Worm (Caenorhabditis elegans) whole organism, midembryonic: ENCODE data around the gene F02C12.2.

Experiments
- T22C8.4 ChIP-seq: fragments of 200-800 bp; sonication (Bioruptor generic); IDR thresholded peaks from 2 replicates; pipeline ENCODE4 v1.3.6; 2022; ENCODE audit warnings: missing genetic modification characterization, missing compliant biosample characterization
- cog-1 ChIP-seq: sonication (generic microtip); optimal IDR thresholded peaks from 2 replicates; lab custom pipeline; 2016; ENCODE audit warnings: missing genetic modification characterization, missing compliant biosample characterization
- flt-1 ChIP-seq: fragments of 200-800 bp; sonication (Bioruptor generic); IDR thresholded peaks from 2 replicates; pipeline ENCODE4 v1.3.6; 2022; ENCODE audit warnings: missing genetic modification characterization, missing compliant biosample characterization
- klf-2 ChIP-seq: fragments of 200-800 bp; sonication (Bioruptor generic); conservative IDR thresholded peaks from 2 replicates; pipeline ENCODE4 v1.3.6; 2022; ENCODE audit warnings: missing genetic modification reagents, missing genetic modification characterization, missing compliant biosample characterization
- med-1 ChIP-seq: sonication (generic microtip); optimal IDR thresholded peaks from 2 replicates; lab custom pipeline; 2017; ENCODE audit warnings: missing genetic modification characterization, mild to moderate bottlenecking, missing compliant biosample characterization, antibody characterized with exemption, missing genetic modification reagents; ENCODE audit not compliant: insufficient read depth
- ref-1 ChIP-seq: fragments of 200-800 bp; sonication (Bioruptor generic); conservative IDR thresholded peaks from 2 replicates; pipeline ENCODE4 v1.3.6; 2022; ENCODE audit warnings: missing genetic modification reagents, missing genetic modification characterization, missing compliant biosample characterization
- tab-1 ChIP-seq: fragments of 200-800 bp; sonication (Bioruptor generic); IDR thresholded peaks from 2 replicates; pipeline ENCODE4 v1.3.6; 2022; ENCODE audit warnings: missing genetic modification characterization, missing compliant biosample characterization
- ztf-23 ChIP-seq: fragments of 200-800 bp; sonication (Bioruptor generic); IDR thresholded peaks from 2 replicates; pipeline ENCODE4 v1.3.6; 2022; ENCODE audit warnings: missing genetic modification reagents, missing genetic modification characterization, missing compliant biosample characterization
- ztf-29 ChIP-seq: fragments of 200-800 bp; sonication (Bioruptor generic); IDR thresholded peaks from 2 replicates; pipeline ENCODE4 v1.3.6; 2022; ENCODE audit warnings: missing genetic modification reagents, missing genetic modification characterization, missing compliant biosample characterization

The F02C12.2 gene

ce11 chrX:13376185-13376584 lies 22.9 kb downstream of the F02C12.2 start:
- TF ChIP-seq ref-1 (no peak), ztf-23 (GFP tag; lab: Robert Waterston, UW) (no peak), med-1 (GFP tag; lab: Kevin White, UChicago) (no peak), cog-1 (tag; lab: Kevin White, UChicago) (no peak), flt-1 (GFP tag; lab: Robert Waterston, UW) (no peak), tab-1 (no peak), T22C8.4 (no peak), klf-2 (GFP tag; lab: Robert Waterston, UW) (no peak), ztf-29 (GFP tag; lab: Robert Waterston, UW) (no peak)

ce11 chrX:13368283-13368682 lies 30.8 kb downstream of the F02C12.2 start:
- TF ChIP-seq klf-2 (GFP tag; lab: Robert Waterston, UW), result no peak
- TF ChIP-seq cog-1 (tag; lab: Kevin White, UChicago), result no peak
- TF ChIP-seq ref-1, result no peak
- TF ChIP-seq ztf-23 (GFP tag; lab: Robert Waterston, UW), result no peak
- TF ChIP-seq med-1 (GFP tag; lab: Kevin White, UChicago), result no peak
- TF ChIP-seq flt-1 (GFP tag; lab: Robert Waterston, UW), result no peak
- TF ChIP-seq ztf-29 (GFP tag; lab: Robert Waterston, UW), result no peak
- TF ChIP-seq tab-1, result no peak
- TF ChIP-seq T22C8.4, result no peak

- no peak for TF ChIP-seq ztf-29 (GFP tag; lab: Robert Waterston, UW)
- no peak for TF ChIP-seq flt-1 (GFP tag; lab: Robert Waterston, UW)
- no peak for TF ChIP-seq cog-1 (tag; lab: Kevin White, UChicago)
- no peak for TF ChIP-seq ref-1
- TF ChIP-seq T22C8.4, result no peak
- TF ChIP-seq ztf-23 (GFP tag; lab: Robert Waterston, UW), result no peak
- TF ChIP-seq tab-1, result no peak
- TF ChIP-seq med-1 (GFP tag; lab: Kevin White, UChicago), result no peak
- no peak for TF ChIP-seq klf-2 (GFP tag; lab: Robert Waterston, UW)
These were observed 32.2 kb downstream of the F02C12.2 start for ce11 chrX:13366955-13367354.

ce11 chrX:13364897-13365296 lies 34.2 kb downstream of the F02C12.2 start, which contains the start of gene C49F8.1:
Gene C49F8.1, minus strand, starts transcription at chrX:13364997.
- TF ChIP-seq ref-1 (no peak), cog-1 (tag; lab: Kevin White, UChicago) (no peak), tab-1 (no peak), klf-2 (GFP tag; lab: Robert Waterston, UW) (no peak), ztf-29 (GFP tag; lab: Robert Waterston, UW) (no peak), flt-1 (GFP tag; lab: Robert Waterston, UW) (no peak), T22C8.4 (no peak), ztf-23 (GFP tag; lab: Robert Waterston, UW) (no peak), med-1 (GFP tag; lab: Kevin White, UChicago) (no peak)

ce11 chrX:13362486-13362885 lies 36.6 kb downstream of the F02C12.2 start, which contains the start of gene C49F8.15:
Gene C49F8.15, minus strand, starts transcription at chrX:13362586.
- no peak for TF ChIP-seq ref-1

- no peak for TF ChIP-seq flt-1 (GFP tag; lab: Robert Waterston, UW)
- no peak for TF ChIP-seq tab-1
- TF ChIP-seq cog-1 (tag; lab: Kevin White, UChicago), result no peak
- no peak for TF ChIP-seq ref-1
- TF ChIP-seq ztf-29 (GFP tag; lab: Robert Waterston, UW), result no peak
- no peak for TF ChIP-seq T22C8.4
These were observed 38.5 kb downstream of the F02C12.2 start for ce11 chrX:13360632-13361031.

- no peak for TF ChIP-seq ztf-23 (GFP tag; lab: Robert Waterston, UW)
- no peak for TF ChIP-seq ztf-29 (GFP tag; lab: Robert Waterston, UW)
- no peak for TF ChIP-seq flt-1 (GFP tag; lab: Robert Waterston, UW)
- TF ChIP-seq med-1 (GFP tag; lab: Kevin White, UChicago), result no peak
- TF ChIP-seq tab-1, result no peak
- TF ChIP-seq klf-2 (GFP tag; lab: Robert Waterston, UW), result no peak
- TF ChIP-seq ref-1, result no peak
These were observed 39.3 kb downstream of the F02C12.2 start for ce11 chrX:13359800-13360199.

ce11 chrX:13358573-13358972 lies 40.5 kb downstream of the F02C12.2 start:
- TF ChIP-seq T22C8.4, result no peak
- TF ChIP-seq ztf-29 (GFP tag; lab: Robert Waterston, UW), result no peak
- no peak for TF ChIP-seq flt-1 (GFP tag; lab: Robert Waterston, UW)
- no peak for TF ChIP-seq klf-2 (GFP tag; lab: Robert Waterston, UW)
- TF ChIP-seq cog-1 (tag; lab: Kevin White, UChicago), result no peak
- TF ChIP-seq tab-1, result no peak
- TF ChIP-seq ztf-23 (GFP tag; lab: Robert Waterston, UW), result no peak
- no peak for TF ChIP-seq med-1 (GFP tag; lab: Kevin White, UChicago)
- TF ChIP-seq ref-1, result no peak

- no peak for TF ChIP-seq klf-2 (GFP tag; lab: Robert Waterston, UW)
- TF ChIP-seq ref-1, result no peak
- no peak for TF ChIP-seq flt-1 (GFP tag; lab: Robert Waterston, UW)
- no peak for TF ChIP-seq T22C8.4
- no peak for TF ChIP-seq cog-1 (tag; lab: Kevin White, UChicago)
- no peak for TF ChIP-seq med-1 (GFP tag; lab: Kevin White, UChicago)
- no peak for TF ChIP-seq ztf-23 (GFP tag; lab: Robert Waterston, UW)
- no peak for TF ChIP-seq tab-1
- no peak for TF ChIP-seq ztf-29 (GFP tag; lab: Robert Waterston, UW)
These were observed 41.4 kb downstream of the F02C12.2 start for ce11 chrX:13357673-13358072.

- TF ChIP-seq med-1 (GFP tag; lab: Kevin White, UChicago) (no peak), ztf-29 (GFP tag; lab: Robert Waterston, UW) (no peak), klf-2 (GFP tag; lab: Robert Waterston, UW) (no peak), tab-1 (no peak), T22C8.4 (no peak)
These were observed 42.7 kb downstream of the F02C12.2 start for ce11 chrX:13356469-13356868.
